Worm (Caenorhabditis elegans) whole organism, L4/young adult: Measurements from ENCODE around the gene F07F6.2.

Experiments
- W03F9.2 ChIP-seq: fragments of 150-350 bp; optimal IDR thresholded peaks from 2 replicates; lab custom pipeline; 2014; ENCODE audit warnings: missing biosample characterization, missing genetic modification characterization
- dao-5 ChIP-seq: sonication (generic microtip); optimal IDR thresholded peaks from 2 replicates; lab custom pipeline; 2016; ENCODE audit warnings: missing genotype, missing genetic modification characterization, moderate library complexity, missing compliant biosample characterization
- him-1 ChIP-seq: sonication (generic microtip); optimal IDR thresholded peaks from 2 replicates; lab custom pipeline; 2016; ENCODE audit warnings: missing genotype, missing genetic modification reagents, missing genetic modification characterization, missing compliant biosample characterization

DNA sequence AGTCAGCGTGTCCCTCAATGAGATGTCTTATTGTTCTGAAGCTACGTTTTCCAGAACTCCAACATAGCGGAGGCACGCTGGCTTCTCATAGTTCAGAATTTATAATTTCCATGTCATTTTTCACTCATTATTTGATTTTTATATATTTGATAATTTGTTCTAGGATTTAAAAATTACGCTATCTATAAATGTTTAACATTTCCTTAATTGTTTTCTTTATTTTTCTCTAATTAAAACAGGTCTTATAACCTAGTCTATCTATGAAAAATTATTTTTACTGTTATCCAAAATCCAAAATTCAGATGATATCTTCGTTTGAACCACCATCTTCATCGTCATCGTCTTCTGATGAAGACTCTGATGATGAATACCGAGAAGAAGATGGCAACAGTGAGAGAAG is 48.3 kb downstream of the F07F6.2 start, which contains the start of gene F56D1.1:
- TF ChIP-seq him-1 (tag; lab: Kevin White, UChicago) = no peak
- no peak for TF ChIP-seq W03F9.2 (tag; lab: Kevin White, UChicago)
- no peak for TF ChIP-seq dao-5
